Fruit fly (Drosophila melanogaster) whole organism, embryonic: ENCODE data around the gene CG13074.

Experiments
- B-H1 ChIP-seq: fragments of 200-800 bp; sonication (Bioruptor generic); IDR thresholded peaks from 3 replicates; pipeline ENCODE4 v1.3.6; 2022; ENCODE audit warnings: missing biosample characterization, missing genetic modification characterization
- BtbVII ChIP-seq: fragments of 200-800 bp; sonication (Bioruptor generic); optimal IDR thresholded peaks from 3 replicates; lab custom pipeline; 2017; ENCODE audit warnings: missing biosample characterization, mild to moderate bottlenecking, missing genetic modification characterization
- CG10209 ChIP-seq: fragments of 200-800 bp; sonication (Bioruptor generic); optimal IDR thresholded peaks from 3 replicates; lab custom pipeline; 2017; ENCODE audit warnings: missing biosample characterization, mild to moderate bottlenecking, missing genetic modification characterization, missing genetic modification reagents
- CG10366 ChIP-seq: fragments of 200-800 bp; sonication (Bioruptor generic); IDR thresholded peaks from 2 replicates; pipeline ENCODE4 v1.3.6; 2022; ENCODE audit warnings: missing biosample characterization, missing genetic modification characterization
- CG10979 ChIP-seq: fragments of 200-800 bp; sonication (Bioruptor generic); optimal IDR thresholded peaks from 2 replicates; lab custom pipeline; 2018; ENCODE audit warnings: missing biosample characterization, mild to moderate bottlenecking, missing genetic modification characterization, moderate library complexity
- CG12104 ChIP-seq: fragments of 200-800 bp; sonication (Bioruptor generic); optimal IDR thresholded peaks from 3 replicates; lab custom pipeline; 2016; ENCODE audit warnings: missing biosample characterization, missing genetic modification characterization
- CG12219 ChIP-seq: fragments of 200-800 bp; sonication (Bioruptor generic); optimal IDR thresholded peaks from 3 replicates; lab custom pipeline; 2018; ENCODE audit warnings: missing biosample characterization, mild to moderate bottlenecking, missing genetic modification characterization
- CG14014 ChIP-seq: fragments of 200-800 bp; sonication (Bioruptor generic); IDR thresholded peaks from 2 replicates; pipeline ENCODE4 v1.3.6; 2022; ENCODE audit warnings: missing biosample characterization, missing genetic modification characterization
- CG14860 ChIP-seq: fragments of 200-800 bp; sonication (Bioruptor generic); IDR thresholded peaks from 3 replicates; pipeline ENCODE4 v1.3.6; 2022; ENCODE audit warnings: missing biosample characterization, missing genetic modification characterization; ENCODE audit not compliant: partially characterized antibody
- CG15514 ChIP-seq: fragments of 200-800 bp; sonication (Bioruptor generic); optimal IDR thresholded peaks from 3 replicates; lab custom pipeline; 2017; ENCODE audit warnings: missing biosample characterization, missing genetic modification characterization, mild to moderate bottlenecking, moderate library complexity, missing genetic modification reagents
- CG16779 ChIP-seq: fragments of 200-800 bp; sonication (Bioruptor generic); IDR thresholded peaks from 2 replicates; pipeline ENCODE4 v1.3.6; 2022; ENCODE audit warnings: missing biosample characterization, missing genetic modification characterization
- CG17361 ChIP-seq: fragments of 200-800 bp; sonication (Bioruptor generic); IDR thresholded peaks from 3 replicates; pipeline ENCODE4 v1.3.6; 2022; ENCODE audit warnings: missing biosample characterization, missing genetic modification characterization
- CG18011 ChIP-seq: fragments of 200-800 bp; sonication (Bioruptor generic); optimal IDR thresholded peaks from 2 replicates; lab custom pipeline; 2017; ENCODE audit warnings: missing biosample characterization, missing genetic modification characterization, mild to moderate bottlenecking, moderate library complexity, missing genotype
- CG18262 ChIP-seq: fragments of 200-800 bp; optimal IDR thresholded peaks from 3 replicates; lab custom pipeline; 2019; ENCODE audit warnings: missing biosample characterization, mild to moderate bottlenecking, missing genetic modification characterization, moderate library complexity
- CG31388 ChIP-seq: fragments of 200-800 bp; sonication (Bioruptor generic); optimal IDR thresholded peaks from 2 replicates; lab custom pipeline; 2016; ENCODE audit warnings: missing biosample characterization, missing genetic modification characterization
- CG3838 ChIP-seq: fragments of 200-800 bp; sonication (Bioruptor generic); optimal IDR thresholded peaks from 3 replicates; lab custom pipeline; 2016; ENCODE audit warnings: missing biosample characterization, missing genetic modification characterization
- CG3847 ChIP-seq: fragments of 200-800 bp; sonication (Bioruptor generic); IDR thresholded peaks from 2 replicates; pipeline ENCODE4 v1.3.6; 2022; ENCODE audit warnings: missing biosample characterization, missing genetic modification characterization
- CG42726 ChIP-seq: fragments of 200-800 bp; sonication (Bioruptor generic); IDR thresholded peaks from 2 replicates; pipeline ENCODE4 v1.3.6; 2022; ENCODE audit warnings: missing biosample characterization, missing genetic modification characterization; ENCODE audit not compliant: partially characterized antibody
- CG4360 ChIP-seq: fragments of 200-800 bp; sonication (Bioruptor generic); IDR thresholded peaks from 2 replicates; pipeline ENCODE4 v1.3.6; 2022; ENCODE audit warnings: missing biosample characterization, missing genetic modification characterization
- CG6654 ChIP-seq: fragments of 200-800 bp; sonication (Bioruptor generic); optimal IDR thresholded peaks from 2 replicates; lab custom pipeline; 2017; ENCODE audit warnings: missing biosample characterization, mild to moderate bottlenecking, missing genetic modification characterization
- CG9727 ChIP-seq: fragments of 200-800 bp; sonication (Bioruptor generic); optimal IDR thresholded peaks from 3 replicates; lab custom pipeline; 2017; ENCODE audit warnings: missing biosample characterization, mild to moderate bottlenecking, missing genetic modification characterization
- CG9797 ChIP-seq: fragments of 200-800 bp; sonication (Bioruptor generic); optimal IDR thresholded peaks from 3 replicates; lab custom pipeline; 2018; ENCODE audit warnings: missing biosample characterization, mild to moderate bottlenecking, missing genetic modification characterization
- CkIIα-i1 ChIP-seq: fragments of 200-800 bp; sonication (Bioruptor generic); IDR thresholded peaks from 2 replicates; pipeline ENCODE4 v1.3.6; 2022; ENCODE audit warnings: missing biosample characterization, missing genetic modification characterization
- Dbx ChIP-seq: fragments of 200-800 bp; sonication (Bioruptor generic); IDR thresholded peaks from 3 replicates; pipeline ENCODE4 v1.3.6; 2022; ENCODE audit warnings: missing biosample characterization, missing genetic modification characterization
- Dref ChIP-seq: fragments of 200-800 bp; sonication (Bioruptor generic); IDR thresholded peaks from 2 replicates; pipeline ENCODE4 v1.3.6; 2022; ENCODE audit warnings: missing biosample characterization, missing genetic modification characterization
- HLH54F ChIP-seq: fragments of 200-800 bp; sonication (Bioruptor generic); optimal IDR thresholded peaks from 3 replicates; lab custom pipeline; 2016; ENCODE audit warnings: missing biosample characterization, missing genetic modification characterization
- Hmr ChIP-seq: fragments of 200-800 bp; sonication (Bioruptor generic); optimal IDR thresholded peaks from 3 replicates; lab custom pipeline; 2017; ENCODE audit warnings: mild to moderate bottlenecking, missing biosample characterization, missing genetic modification reagents, missing genetic modification characterization
- Hr39 ChIP-seq: fragments of >200 bp; optimal IDR thresholded peaks from 2 replicates; lab custom pipeline; 2017
- MTF-1 ChIP-seq: fragments of 200-800 bp; sonication (Bioruptor generic); optimal IDR thresholded peaks from 2 replicates; lab custom pipeline; 2018; ENCODE audit warnings: missing biosample characterization, mild to moderate bottlenecking, missing genetic modification characterization, borderline replicate concordance
- Max ChIP-seq: fragments of 200-800 bp; sonication (Bioruptor generic); optimal IDR thresholded peaks from 2 replicates; lab custom pipeline; 2016; ENCODE audit warnings: missing biosample characterization, mild to moderate bottlenecking, missing genetic modification characterization
- NFAT ChIP-seq: fragments of 200-800 bp; sonication (Bioruptor generic); IDR thresholded peaks from 2 replicates; pipeline ENCODE4 v1.3.6; 2022; ENCODE audit warnings: missing biosample characterization, missing genetic modification characterization
- Nf-YC ChIP-seq: fragments of 200-800 bp; optimal IDR thresholded peaks from 3 replicates; lab custom pipeline; 2019; ENCODE audit warnings: missing biosample characterization, mild to moderate bottlenecking, missing genetic modification characterization, moderate library complexity
- NfI ChIP-seq: fragments of 200-800 bp; sonication (Bioruptor generic); optimal IDR thresholded peaks from 3 replicates; lab custom pipeline; 2018; ENCODE audit warnings: missing biosample characterization, mild to moderate bottlenecking, missing genetic modification characterization, moderate library complexity
- Ravus ChIP-seq: fragments of 200-800 bp; sonication (Bioruptor generic); IDR thresholded peaks from 2 replicates; pipeline ENCODE4 v1.3.6; 2022; ENCODE audit warnings: missing biosample characterization, missing genetic modification characterization
- Scr ChIP-seq: fragments of 200-800 bp; sonication (Bioruptor generic); IDR thresholded peaks from 2 replicates; pipeline ENCODE4 v1.3.6; 2022; ENCODE audit warnings: missing biosample characterization, missing genetic modification characterization; ENCODE audit not compliant: partially characterized antibody
- corto ChIP-seq: fragments of 200-800 bp; sonication (Bioruptor generic); optimal IDR thresholded peaks from 2 replicates; lab custom pipeline; 2016; ENCODE audit warnings: missing biosample characterization, mild to moderate bottlenecking, missing genetic modification characterization, moderate library complexity
- cwo ChIP-seq: fragments of 200-800 bp; sonication (Bioruptor generic); optimal IDR thresholded peaks from 3 replicates; lab custom pipeline; 2017; ENCODE audit warnings: missing biosample characterization, missing genetic modification characterization, mild to moderate bottlenecking, moderate library complexity, missing genetic modification reagents
- danr ChIP-seq: fragments of 200-800 bp; sonication (Bioruptor generic); IDR thresholded peaks from 2 replicates; pipeline ENCODE4 v1.3.6; 2022; ENCODE audit warnings: missing biosample characterization, missing genetic modification characterization
- dmrt99B ChIP-seq: fragments of 200-800 bp; sonication (Bioruptor generic); optimal IDR thresholded peaks from 2 replicates; lab custom pipeline; 2018; ENCODE audit warnings: missing biosample characterization, mild to moderate bottlenecking, missing genetic modification characterization, moderate library complexity
- dpn ChIP-seq, 2 experiments: fragments of 200-800 bp; sonication (Bioruptor generic); optimal IDR thresholded peaks; 3 replicates each; lab custom pipeline; 2016; ENCODE audit warnings: missing biosample characterization in 2 of 2, missing genetic modification characterization in 2 of 2
- fd3F ChIP-seq: fragments of 200-800 bp; sonication (Bioruptor generic); optimal IDR thresholded peaks from 2 replicates; lab custom pipeline; 2018; ENCODE audit warnings: missing biosample characterization, mild to moderate bottlenecking, missing genetic modification characterization, moderate library complexity
- her ChIP-seq: fragments of 200-800 bp; sonication (Bioruptor generic); optimal IDR thresholded peaks from 2 replicates; lab custom pipeline; 2016; ENCODE audit warnings: missing biosample characterization, missing genetic modification characterization
- maf-S ChIP-seq: fragments of 200-800 bp; sonication (Bioruptor generic); optimal IDR thresholded peaks from 2 replicates; lab custom pipeline; 2016; ENCODE audit warnings: missing biosample characterization, missing genetic modification characterization
- nmo ChIP-seq: fragments of 200-800 bp; sonication (Bioruptor generic); optimal IDR thresholded peaks from 2 replicates; lab custom pipeline; 2018; ENCODE audit warnings: missing biosample characterization, mild to moderate bottlenecking, missing genetic modification characterization, moderate library complexity
- prd ChIP-seq, 3 experiments: fragments of >200 bp in 2 of 3; fragments of 200-800 bp in 1 of 3; sonication (Bioruptor generic) in 1 of 3; optimal IDR thresholded peaks in 2 of 3; IDR thresholded peaks in 1 of 3; 2 replicates in 2 of 3; 3 replicates in 1 of 3; pipeline versions ENCODE4 v1.3.6 to Lab custom; 2017 to 2022; ENCODE audit warnings: missing biosample characterization in 1 of 3, missing genetic modification characterization in 1 of 3
- pum ChIP-seq: fragments of 200-800 bp; sonication (Bioruptor generic); optimal IDR thresholded peaks from 2 replicates; lab custom pipeline; 2016; ENCODE audit warnings: missing biosample characterization, missing genetic modification characterization
- sens-2 ChIP-seq: fragments of 200-800 bp; sonication (Bioruptor generic); IDR thresholded peaks from 2 replicates; pipeline ENCODE4 v1.3.6; 2022; ENCODE audit warnings: missing biosample characterization, missing genetic modification characterization
- sob ChIP-seq: fragments of 200-800 bp; sonication (Bioruptor generic); IDR thresholded peaks from 2 replicates; pipeline ENCODE4 v1.3.6; 2022; ENCODE audit warnings: missing biosample characterization, missing genetic modification characterization
- unc-4 ChIP-seq: fragments of 200-800 bp; sonication (Bioruptor generic); IDR thresholded peaks from 2 replicates; pipeline ENCODE4 v1.3.6; 2022; ENCODE audit warnings: missing biosample characterization, missing genetic modification characterization; ENCODE audit not compliant: partially characterized antibody

CG13074 gene

DNA sequence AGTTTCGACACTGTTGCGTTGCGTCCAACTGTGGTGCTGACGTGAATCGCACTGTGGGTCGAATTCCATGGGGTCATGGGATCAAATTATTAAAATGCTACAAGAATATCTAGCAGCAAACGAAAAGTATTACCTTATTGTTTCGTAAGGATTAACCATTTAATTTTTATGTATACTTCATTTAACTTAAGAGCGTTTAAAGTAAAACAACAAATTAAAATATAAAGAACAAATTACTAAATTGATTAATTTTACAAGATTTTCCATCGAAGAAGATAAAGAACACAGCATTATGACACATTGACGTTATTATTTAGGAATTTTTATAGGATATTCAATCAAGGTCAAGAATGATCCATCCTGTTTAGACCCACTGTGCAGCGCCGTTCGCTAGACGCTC, 43.2 kb downstream of the CG13074 start (continued):
- TF ChIP-seq Scr (no peak), NfI (peak; percentile 19), CG17361 (GFP tag; lab: Robert Waterston, UW) (peak; percentile 78), dmrt99B (tag; lab: Kevin White, UChicago) (peak; percentile 80), danr (GFP tag; lab: Robert Waterston, UW) (0 out of 2 replicates have a peak, but pooled peaks have one; percentile 11), CG18262 (tag; lab: Kevin White, UChicago) (peak; percentile 67), unc-4 (GFP tag; lab: Robert Waterston, UW) (no peak), nmo (GFP tag; lab: Kevin White, UChicago) (peak; percentile 80), CG12104 (GFP tag; lab: Kevin White, UChicago) (peak; percentile 11), BtbVII (GFP tag; lab: Kevin White, UChicago) (peak; percentile 45), prd (optimal IDR thresholded peaks at IDR 0.05; lab: Kevin White, UChicago) (no peak), prd (GFP tag; IDR thresholded peaks at IDR 0.05; lab: Robert Waterston, UW) (peak; percentile 51), CG42726 (GFP tag; lab: Robert Waterston, UW) (no peak), CG10209 (GFP tag; lab: Kevin White, UChicago) (peak; percentile 13), CG10979 (peak; percentile 49), CG15514 (GFP tag; lab: Kevin White, UChicago) (no peak)
- TF ChIP-seq, all 482 proteins: peak for 142

DNA sequence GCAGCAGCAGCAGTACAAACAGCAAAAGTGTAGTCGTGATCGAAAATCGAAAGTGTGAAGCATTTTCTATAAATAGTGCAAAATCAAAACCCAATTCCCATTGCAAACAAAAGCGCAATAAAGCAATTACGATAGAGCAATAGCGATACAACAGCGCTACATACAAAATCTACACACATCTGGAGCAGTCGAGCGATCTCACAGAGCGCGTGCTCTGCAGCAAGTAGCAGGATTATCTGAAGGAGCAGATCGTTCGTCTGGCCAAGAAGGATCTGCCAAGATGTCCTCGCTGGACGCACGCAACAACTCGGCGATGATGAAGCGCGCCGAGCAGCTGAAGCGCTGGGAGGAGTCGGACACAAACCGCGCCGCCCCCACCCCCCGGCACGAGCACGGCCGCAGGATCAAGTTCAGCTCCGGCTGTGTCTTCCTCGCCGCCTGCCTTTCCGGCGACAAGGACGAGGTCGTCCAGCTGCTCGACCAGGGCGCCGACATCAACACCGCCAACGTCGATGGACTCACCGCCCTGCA, 44.2 kb downstream of the CG13074 start:
- TF ChIP-seq Ravus: no peak
- TF ChIP-seq maf-S (GFP tag; lab: Kevin White, UChicago): no peak
- no peak for TF ChIP-seq CG3838 (GFP tag; lab: Kevin White, UChicago)
- TF ChIP-seq B-H1 (GFP tag; lab: Robert Waterston, UW): no peak
- TF ChIP-seq NFAT (GFP tag; lab: Robert Waterston, UW): no peak
- TF ChIP-seq corto (GFP tag; lab: Kevin White, UChicago): no peak
- no peak for TF ChIP-seq CkIIα-i1 (GFP tag; lab: Robert Waterston, UW)
- no peak for TF ChIP-seq CG6654 (GFP tag; lab: Kevin White, UChicago)
- no peak for TF ChIP-seq her (GFP tag; lab: Kevin White, UChicago)
- no peak for TF ChIP-seq cwo (GFP tag; lab: Kevin White, UChicago)
- no peak for TF ChIP-seq sens-2 (GFP tag; lab: Robert Waterston, UW)
- no peak for TF ChIP-seq Hmr
- TF ChIP-seq Dbx (GFP tag; lab: Robert Waterston, UW): 0 out of 3 replicates have a peak, but pooled peaks have one; percentile 9
- no peak for TF ChIP-seq CG14860 (GFP tag; lab: Robert Waterston, UW)
- TF ChIP-seq MTF-1 (GFP tag; lab: Kevin White, UChicago): no peak
- no peak for TF ChIP-seq fd3F (GFP tag; lab: Kevin White, UChicago)
- TF ChIP-seq pum (GFP tag; lab: Kevin White, UChicago): no peak
- no peak for TF ChIP-seq sob (GFP tag; lab: Robert Waterston, UW)
- no peak for TF ChIP-seq HLH54F
- TF ChIP-seq dpn (GFP tag; optimal IDR thresholded peaks at IDR 0.05; lab: Kevin White, UChicago): no peak
- no peak for TF ChIP-seq Dref
- TF ChIP-seq CG9727: no peak
- no peak for TF ChIP-seq CG18011 (GFP tag; lab: Kevin White, UChicago)
- no peak for TF ChIP-seq CG12219 (GFP tag; lab: Kevin White, UChicago)
- no peak for TF ChIP-seq Nf-YC (tag; lab: Kevin White, UChicago)
- no peak for TF ChIP-seq CG3847 (GFP tag; lab: Robert Waterston, UW)
- TF ChIP-seq CG14014 (GFP tag; lab: Robert Waterston, UW): 0 out of 2 replicates have a peak, but pooled peaks have one; percentile 6
- no peak for TF ChIP-seq CG31388 (GFP tag; lab: Kevin White, UChicago)
- TF ChIP-seq CG4360: peak; percentile 12; the same call in 1 of the 2 replicates
- TF ChIP-seq CG10366 (GFP tag; lab: Robert Waterston, UW): no peak
- no peak for TF ChIP-seq Max
- peak; percentile 88 for TF ChIP-seq Hr39
- TF ChIP-seq CG9797 (GFP tag; lab: Kevin White, UChicago): no peak
- TF ChIP-seq CG16779: no peak
